Worm (Caenorhabditis elegans) whole organism, L4 larva: ENCODE data around the gene cbp-3.
A peak's percentile ranks its signal among the peaks of the same experiment; 100 is the strongest.

Experiments used
- T26A8.4 ChIP-seq: fragments of 200-800 bp; sonication (Bioruptor generic); IDR thresholded peaks from 2 replicates; pipeline ENCODE4 v1.3.6; 2022; ENCODE audit warnings: missing genetic modification characterization, missing compliant biosample characterization
- aly-2 ChIP-seq: sonication (generic microtip); optimal IDR thresholded peaks from 2 replicates; lab custom pipeline; 2018; ENCODE audit warnings: missing biosample characterization, missing genetic modification characterization
- egl-27 ChIP-seq: sonication (generic microtip); optimal IDR thresholded peaks from 3 replicates; lab custom pipeline; 2017; ENCODE audit warnings: missing biosample characterization, missing genetic modification reagents, missing genetic modification characterization
- fkh-10 ChIP-seq: fragments of 150-350 bp; optimal IDR thresholded peaks from 2 replicates; lab custom pipeline; 2014; ENCODE audit warnings: missing biosample characterization, missing genetic modification reagents, missing genetic modification characterization
- nhr-76 ChIP-seq: fragments of 150-350 bp; optimal IDR thresholded peaks from 2 replicates; lab custom pipeline; 2014; ENCODE audit warnings: missing biosample characterization, missing genetic modification characterization

DNA sequence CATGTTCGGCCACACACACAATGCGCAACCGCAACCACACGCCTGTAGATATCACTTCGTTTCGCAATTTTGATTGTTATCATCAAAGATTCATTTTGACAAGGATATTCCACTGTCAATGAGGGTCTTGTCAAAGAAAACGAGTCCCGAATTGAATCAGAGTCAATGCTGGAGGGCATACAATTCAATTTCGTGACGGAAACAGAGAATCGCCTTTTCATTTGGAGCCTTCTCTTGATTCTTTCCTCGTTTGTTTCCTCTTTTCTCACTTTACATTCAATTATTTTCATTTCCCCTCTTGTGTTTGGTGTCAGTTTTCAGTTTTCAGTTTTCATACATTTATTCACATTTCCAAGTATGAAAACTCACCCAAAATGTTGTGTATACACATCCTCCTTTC is 46.4 kb upstream of the cbp-3 start:
- TF ChIP-seq T26A8.4 (GFP tag; lab: Robert Waterston, UW) (no peak), egl-27 (tag; lab: Kevin White, UChicago) (no peak), nhr-76 (tag; lab: Kevin White, UChicago) (no peak), fkh-10 (GFP tag; lab: Kevin White, UChicago) (peak; percentile 22), aly-2 (tag; lab: Kevin White, UChicago) (no peak)
